Fruit fly (Drosophila melanogaster) whole organism, embryonic: ENCODE results near the gene CG31855.

Experiments
- CG10366 ChIP-seq: fragments of 200-800 bp; sonication (Bioruptor generic); IDR thresholded peaks from 2 replicates; pipeline ENCODE4 v1.3.6; 2022; ENCODE audit warnings: missing biosample characterization, missing genetic modification characterization
- CG10543 ChIP-seq: fragments of 200-800 bp; sonication (Bioruptor generic); optimal IDR thresholded peaks from 3 replicates; lab custom pipeline; 2017; ENCODE audit warnings: missing biosample characterization, mild to moderate bottlenecking, missing genetic modification characterization, moderate library complexity
- CG10979 ChIP-seq: fragments of 200-800 bp; sonication (Bioruptor generic); optimal IDR thresholded peaks from 2 replicates; lab custom pipeline; 2018; ENCODE audit warnings: missing biosample characterization, mild to moderate bottlenecking, missing genetic modification characterization, moderate library complexity
- CG11247 ChIP-seq: fragments of 200-800 bp; sonication (Bioruptor generic); IDR thresholded peaks from 2 replicates; pipeline ENCODE4 v1.3.6; 2022; ENCODE audit warnings: missing biosample characterization, missing genetic modification characterization
- CG11695 ChIP-seq: fragments of 200-800 bp; sonication (Bioruptor generic); IDR thresholded peaks from 3 replicates; pipeline ENCODE4 v1.3.6; 2022; ENCODE audit warnings: missing biosample characterization, missing genetic modification characterization
- CG12104 ChIP-seq: fragments of 200-800 bp; sonication (Bioruptor generic); optimal IDR thresholded peaks from 3 replicates; lab custom pipeline; 2016; ENCODE audit warnings: missing biosample characterization, missing genetic modification characterization
- CG12942 ChIP-seq: fragments of 200-800 bp; sonication (Bioruptor generic); optimal IDR thresholded peaks from 3 replicates; lab custom pipeline; 2016; ENCODE audit warnings: missing biosample characterization, missing genetic modification characterization
- CG15269 ChIP-seq: fragments of 200-800 bp; sonication (Bioruptor generic); optimal IDR thresholded peaks from 2 replicates; lab custom pipeline; 2018; ENCODE audit warnings: missing biosample characterization, mild to moderate bottlenecking, missing genetic modification characterization, moderate library complexity
- CG17186 ChIP-seq: fragments of 200-800 bp; sonication (Bioruptor generic); optimal IDR thresholded peaks from 3 replicates; lab custom pipeline; 2017; ENCODE audit warnings: missing biosample characterization, missing genetic modification reagents, missing genetic modification characterization
- CG17361 ChIP-seq: fragments of 200-800 bp; sonication (Bioruptor generic); IDR thresholded peaks from 3 replicates; pipeline ENCODE4 v1.3.6; 2022; ENCODE audit warnings: missing biosample characterization, missing genetic modification characterization
- CG17385 ChIP-seq: fragments of 200-800 bp; sonication (Bioruptor generic); optimal IDR thresholded peaks from 3 replicates; lab custom pipeline; 2018; ENCODE audit warnings: missing biosample characterization, mild to moderate bottlenecking, missing genetic modification characterization
- CG17829 ChIP-seq: fragments of 200-800 bp; optimal IDR thresholded peaks from 2 replicates; lab custom pipeline; 2019; ENCODE audit warnings: missing biosample characterization, mild to moderate bottlenecking, missing genetic modification characterization, moderate library complexity
- CG2116 ChIP-seq: fragments of 200-800 bp; sonication (Bioruptor generic); optimal IDR thresholded peaks from 3 replicates; lab custom pipeline; 2018; ENCODE audit warnings: missing biosample characterization, mild to moderate bottlenecking, missing genetic modification characterization
- CG3065 ChIP-seq: fragments of 200-800 bp; sonication (Bioruptor generic); optimal IDR thresholded peaks from 2 replicates; lab custom pipeline; 2016; ENCODE audit warnings: missing biosample characterization, missing genetic modification characterization
- CG32767 ChIP-seq: fragments of 200-800 bp; sonication (Bioruptor generic); IDR thresholded peaks from 2 replicates; pipeline ENCODE4 v1.3.6; 2022; ENCODE audit warnings: missing biosample characterization, missing genetic modification characterization
- CG32772 ChIP-seq: fragments of 200-800 bp; sonication (Bioruptor generic); IDR thresholded peaks from 2 replicates; pipeline ENCODE4 v1.3.6; 2022; ENCODE audit warnings: missing biosample characterization, missing genetic modification characterization
- CG33557 ChIP-seq: fragments of 200-800 bp; sonication (Bioruptor generic); optimal IDR thresholded peaks from 2 replicates; lab custom pipeline; 2019; ENCODE audit warnings: missing biosample characterization, mild to moderate bottlenecking, missing genetic modification characterization, moderate library complexity
- CG34224 ChIP-seq: fragments of 200-800 bp; sonication (Bioruptor generic); IDR thresholded peaks from 3 replicates; pipeline ENCODE4 v1.3.6; 2022; ENCODE audit warnings: missing biosample characterization, missing genetic modification characterization; ENCODE audit not compliant: partially characterized antibody
- CG3838 ChIP-seq: fragments of 200-800 bp; sonication (Bioruptor generic); optimal IDR thresholded peaks from 3 replicates; lab custom pipeline; 2016; ENCODE audit warnings: missing biosample characterization, missing genetic modification characterization
- CG4360 ChIP-seq: fragments of 200-800 bp; sonication (Bioruptor generic); IDR thresholded peaks from 2 replicates; pipeline ENCODE4 v1.3.6; 2022; ENCODE audit warnings: missing biosample characterization, missing genetic modification characterization
- CG4404 ChIP-seq: fragments of 200-800 bp; sonication (Bioruptor generic); IDR thresholded peaks from 2 replicates; pipeline ENCODE4 v1.3.6; 2022; ENCODE audit warnings: missing biosample characterization, missing genetic modification characterization
- CG6272 ChIP-seq: fragments of 200-800 bp; sonication (Bioruptor generic); IDR thresholded peaks from 2 replicates; pipeline ENCODE4 v1.3.6; 2022; ENCODE audit warnings: missing biosample characterization, missing genetic modification characterization
- CG7271 ChIP-seq: fragments of 200-800 bp; sonication (Bioruptor generic); optimal IDR thresholded peaks from 2 replicates; lab custom pipeline; 2018; ENCODE audit warnings: missing biosample characterization, mild to moderate bottlenecking, missing genetic modification characterization, moderate library complexity
- Dfd ChIP-seq, 2 experiments: fragments of >200 bp; optimal IDR thresholded peaks; 2 replicates each; lab custom pipeline; 2017; ENCODE audit warnings: missing biosample characterization in 2 of 2, missing genetic modification characterization in 2 of 2
- Dip2 ChIP-seq: fragments of 200-800 bp; sonication (Bioruptor generic); IDR thresholded peaks from 2 replicates; pipeline ENCODE4 v1.3.6; 2022; ENCODE audit warnings: missing biosample characterization, missing genetic modification characterization
- ERR ChIP-seq: fragments of 200-800 bp; sonication (Bioruptor generic); optimal IDR thresholded peaks from 2 replicates; lab custom pipeline; 2016; ENCODE audit warnings: missing biosample characterization, missing genetic modification characterization
- HLH54F ChIP-seq: fragments of 200-800 bp; sonication (Bioruptor generic); optimal IDR thresholded peaks from 3 replicates; lab custom pipeline; 2016; ENCODE audit warnings: missing biosample characterization, missing genetic modification characterization
- Hr3 ChIP-seq: fragments of 200-800 bp; sonication (Bioruptor generic); optimal IDR thresholded peaks from 3 replicates; lab custom pipeline; 2016; ENCODE audit warnings: missing biosample characterization, missing genetic modification characterization
- Lpt ChIP-seq: fragments of >200 bp; optimal IDR thresholded peaks from 2 replicates; lab custom pipeline; 2018; ENCODE audit warnings: missing biosample characterization, missing genetic modification characterization
- MESR4 ChIP-seq: fragments of 200-800 bp; sonication (Bioruptor generic); optimal IDR thresholded peaks from 2 replicates; lab custom pipeline; 2018; ENCODE audit warnings: missing biosample characterization, mild to moderate bottlenecking, missing genetic modification characterization, moderate library complexity
- NC2β ChIP-seq: fragments of 200-800 bp; sonication (Bioruptor generic); optimal IDR thresholded peaks from 2 replicates; lab custom pipeline; 2016; ENCODE audit warnings: missing biosample characterization, missing genetic modification characterization
- NfI ChIP-seq: fragments of 200-800 bp; sonication (Bioruptor generic); optimal IDR thresholded peaks from 3 replicates; lab custom pipeline; 2018; ENCODE audit warnings: missing biosample characterization, mild to moderate bottlenecking, missing genetic modification characterization, moderate library complexity
- al ChIP-seq: fragments of 200-800 bp; sonication (Bioruptor generic); IDR thresholded peaks from 2 replicates; pipeline ENCODE4 v1.3.6; 2022; ENCODE audit warnings: missing biosample characterization, missing genetic modification characterization
- bab2 ChIP-seq: fragments of 200-800 bp; sonication (Bioruptor generic); optimal IDR thresholded peaks from 2 replicates; lab custom pipeline; 2016; ENCODE audit warnings: missing biosample characterization, missing genetic modification characterization
- disco-r ChIP-seq: fragments of 200-800 bp; sonication (Bioruptor generic); optimal IDR thresholded peaks from 2 replicates; lab custom pipeline; 2016; ENCODE audit warnings: missing biosample characterization, missing genetic modification characterization
- dmrt99B ChIP-seq: fragments of 200-800 bp; sonication (Bioruptor generic); optimal IDR thresholded peaks from 2 replicates; lab custom pipeline; 2018; ENCODE audit warnings: missing biosample characterization, mild to moderate bottlenecking, missing genetic modification characterization, moderate library complexity
- esg ChIP-seq: fragments of 200-800 bp; sonication (Bioruptor generic); conservative IDR thresholded peaks from 2 replicates; pipeline ENCODE4 v1.3.6; 2022; ENCODE audit warnings: missing biosample characterization, missing genetic modification characterization
- eve ChIP-seq, 2 experiments: fragments of >200 bp; optimal IDR thresholded peaks; 2 replicates each; lab custom pipeline; 2017; ENCODE audit warnings: missing biosample characterization in 2 of 2, missing genetic modification characterization in 2 of 2
- eyg ChIP-seq: fragments of 200-800 bp; sonication (Bioruptor generic); optimal IDR thresholded peaks from 3 replicates; lab custom pipeline; 2016; ENCODE audit warnings: missing biosample characterization, missing genetic modification characterization
- gsb ChIP-seq: fragments of 200-800 bp; sonication (Bioruptor generic); IDR thresholded peaks from 2 replicates; pipeline ENCODE4 v1.3.6; 2022; ENCODE audit warnings: missing biosample characterization, missing genetic modification characterization
- hbn ChIP-seq: fragments of 200-800 bp; sonication (Bioruptor generic); IDR thresholded peaks from 2 replicates; pipeline ENCODE4 v1.3.6; 2022; ENCODE audit warnings: missing biosample characterization, missing genetic modification characterization; ENCODE audit not compliant: partially characterized antibody
- inv ChIP-seq: fragments of 200-800 bp; sonication (Bioruptor generic); IDR thresholded peaks from 2 replicates; pipeline ENCODE4 v1.3.6; 2022; ENCODE audit warnings: missing biosample characterization, missing genetic modification characterization; ENCODE audit not compliant: partially characterized antibody
- jumu ChIP-seq: fragments of 200-800 bp; sonication (Bioruptor generic); optimal IDR thresholded peaks from 3 replicates; lab custom pipeline; 2016; ENCODE audit warnings: missing biosample characterization, missing genetic modification characterization
- odd ChIP-seq: fragments of 200-800 bp; sonication (Bioruptor generic); optimal IDR thresholded peaks from 2 replicates; lab custom pipeline; 2017; ENCODE audit warnings: missing biosample characterization, mild to moderate bottlenecking, missing genetic modification characterization
- pb ChIP-seq: fragments of 200-800 bp; sonication (Bioruptor generic); optimal IDR thresholded peaks from 3 replicates; lab custom pipeline; 2016; ENCODE audit warnings: missing biosample characterization, missing genetic modification characterization
- row ChIP-seq: fragments of 200-800 bp; sonication (Bioruptor generic); IDR thresholded peaks from 3 replicates; pipeline ENCODE4 v1.3.6; 2022; ENCODE audit warnings: missing biosample characterization, missing genetic modification characterization
- run ChIP-seq: fragments of 200-800 bp; sonication (Bioruptor generic); optimal IDR thresholded peaks from 3 replicates; lab custom pipeline; 2018; ENCODE audit warnings: missing biosample characterization, mild to moderate bottlenecking, missing genetic modification characterization
- salm ChIP-seq: fragments of 200-800 bp; sonication (Bioruptor generic); optimal IDR thresholded peaks from 2 replicates; lab custom pipeline; 2018; ENCODE audit warnings: missing biosample characterization, mild to moderate bottlenecking, missing genetic modification characterization
- vnd ChIP-seq: fragments of 200-800 bp; sonication (Bioruptor generic); IDR thresholded peaks from 3 replicates; pipeline ENCODE4 v1.3.6; 2022; ENCODE audit warnings: missing biosample characterization, missing genetic modification characterization; ENCODE audit not compliant: partially characterized antibody
- wek ChIP-seq: fragments of 200-800 bp; sonication (Bioruptor generic); optimal IDR thresholded peaks from 3 replicates; lab custom pipeline; 2018; ENCODE audit warnings: missing biosample characterization, mild to moderate bottlenecking, missing genetic modification characterization, moderate library complexity
- zen2 ChIP-seq: fragments of 200-800 bp; sonication (Bioruptor generic); IDR thresholded peaks from 3 replicates; pipeline ENCODE4 v1.3.6; 2022; ENCODE audit warnings: missing biosample characterization, missing genetic modification characterization; ENCODE audit not compliant: partially characterized antibody

Gene CG31855

DNA sequence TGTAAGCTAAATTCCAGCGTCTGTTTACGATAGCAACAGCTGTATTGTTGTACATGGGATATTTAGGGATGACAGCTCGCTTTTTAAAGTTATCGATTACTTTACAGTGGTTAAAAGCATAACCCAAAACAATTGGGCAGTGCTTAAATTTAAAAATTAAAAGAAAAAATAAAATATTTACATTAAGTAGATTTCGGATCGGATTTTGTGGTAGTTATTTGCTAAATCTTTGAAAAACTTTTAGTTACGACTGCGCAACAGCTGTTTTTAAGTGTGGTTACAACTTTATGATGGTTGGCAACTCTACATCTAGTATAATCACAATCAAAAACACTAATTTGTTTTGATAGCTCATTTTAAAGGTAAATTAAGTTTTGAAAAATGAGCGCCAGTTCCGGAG is 18.3 kb downstream of the CG31855 start, which contains the start of the genes Ing5 and CG7099 (continued):
- peak; percentile 74 for TF ChIP-seq wek (GFP tag; lab: Kevin White, UChicago)
- peak; percentile 79 for TF ChIP-seq CG4360
- peak; percentile 97 for TF ChIP-seq NfI
- peak; percentile 94 for TF ChIP-seq CG12104 (GFP tag; lab: Kevin White, UChicago)
- no peak; the same call in 2 of the 3 replicates for TF ChIP-seq zen2
- peak; percentile 95 for TF ChIP-seq CG11247 (GFP tag; lab: Robert Waterston, UW)
- TF ChIP-seq Lpt (GFP tag; lab: Kevin White, UChicago): no peak
- peak; percentile 97 for TF ChIP-seq CG17361 (GFP tag; lab: Robert Waterston, UW)
- TF ChIP-seq inv (GFP tag; lab: Robert Waterston, UW): peak; percentile 56
- peak; percentile 97 for TF ChIP-seq CG32772 (GFP tag; lab: Robert Waterston, UW)
- TF ChIP-seq pb (GFP tag; lab: Kevin White, UChicago): peak; percentile 67
- peak; percentile 94 for TF ChIP-seq esg (GFP tag; lab: Robert Waterston, UW)
- peak; percentile 96 for TF ChIP-seq CG12942 (GFP tag; lab: Kevin White, UChicago)
- peak; percentile 92 for TF ChIP-seq CG10543
- peak; percentile 85 for TF ChIP-seq odd
- TF ChIP-seq CG6272 (GFP tag; lab: Robert Waterston, UW): peak; percentile 98
- peak; percentile 90 for TF ChIP-seq run (tag; lab: Kevin White, UChicago)
- TF ChIP-seq ERR (GFP tag; lab: Kevin White, UChicago): peak; percentile 78
- TF ChIP-seq hbn (GFP tag; lab: Robert Waterston, UW): peak; percentile 52; the same call in 1 of the 2 replicates
- TF ChIP-seq eve (GFP tag; optimal IDR thresholded peaks at IDR 0.05; lab: Kevin White, UChicago): no peak
- peak; percentile 94 for TF ChIP-seq CG11695 (GFP tag; lab: Robert Waterston, UW)
- TF ChIP-seq CG10979 (tag; lab: Kevin White, UChicago): peak; percentile 94
- TF ChIP-seq row (GFP tag; lab: Robert Waterston, UW): peak; percentile 99
- TF ChIP-seq CG15269 (tag; lab: Kevin White, UChicago): peak; percentile 96
- peak; percentile 93 for TF ChIP-seq dmrt99B (tag; lab: Kevin White, UChicago)
- peak; percentile 97 for TF ChIP-seq CG10366
- peak; percentile 91 for TF ChIP-seq CG33557 (GFP tag; lab: Kevin White, UChicago)
- TF ChIP-seq gsb (GFP tag; lab: Robert Waterston, UW): peak; percentile 89
- TF ChIP-seq CG17186: peak; percentile 89
- peak; percentile 89 for TF ChIP-seq CG2116 (GFP tag; lab: Kevin White, UChicago)
- TF ChIP-seq HLH54F: peak; percentile 92
- peak; percentile 58; the same call in 1 of the 2 replicates for TF ChIP-seq Dip2 (GFP tag; lab: Robert Waterston, UW)
- peak; percentile 57; the same call in 1 of the 3 replicates for TF ChIP-seq vnd (GFP tag; lab: Robert Waterston, UW)
- TF ChIP-seq disco-r: peak; percentile 66
- TF ChIP-seq salm (tag; lab: Kevin White, UChicago): peak; percentile 91
- peak; percentile 96 for TF ChIP-seq CG4404 (GFP tag; lab: Robert Waterston, UW)
- peak; percentile 95 for TF ChIP-seq CG3065 (GFP tag; lab: Kevin White, UChicago)
- TF ChIP-seq Hr3 (GFP tag; lab: Kevin White, UChicago): peak; percentile 97
- peak; percentile 95 for TF ChIP-seq CG32767 (GFP tag; lab: Robert Waterston, UW)
- peak; percentile 81 for TF ChIP-seq jumu (GFP tag; lab: Kevin White, UChicago)
- TF ChIP-seq CG34224 (GFP tag; lab: Robert Waterston, UW): peak; percentile 58; the same call in 2 of the 3 replicates
- no peak for TF ChIP-seq Dfd (GFP tag; optimal IDR thresholded peaks at IDR 0.05; lab: Kevin White, UChicago)
- peak; percentile 88 for TF ChIP-seq CG17385 (GFP tag; lab: Kevin White, UChicago)
- TF ChIP-seq CG17829 (tag; lab: Kevin White, UChicago): peak; percentile 97
- TF ChIP-seq CG7271 (tag; lab: Kevin White, UChicago): peak; percentile 89
- TF ChIP-seq NC2β (GFP tag; lab: Kevin White, UChicago): peak; percentile 91
- peak; percentile 53 for TF ChIP-seq MESR4 (GFP tag; lab: Kevin White, UChicago)
- peak; percentile 87 for TF ChIP-seq CG3838 (GFP tag; lab: Kevin White, UChicago)
- peak; percentile 97 for TF ChIP-seq al (GFP tag; lab: Robert Waterston, UW)
- peak; percentile 68 for TF ChIP-seq eyg (GFP tag; lab: Kevin White, UChicago)
- TF ChIP-seq bab2: peak; percentile 94
